Fruit fly (Drosophila melanogaster): ENCODE data around the gene bumpel.

Gene bumpel

dm6 chr3R:11366315-11366714 lies 52.2 kb downstream of the bumpel start:
- TF ChIP-seq CG5204 (GFP tag; optimal IDR thresholded peaks at IDR 0.05) (no peak), CG14711 (tag; optimal IDR thresholded peaks at IDR 0.05) (no peak), tj (GFP tag; optimal IDR thresholded peaks at IDR 0.05) (no peak), CG33017 (tag; optimal IDR thresholded peaks at IDR 0.05) (no peak), kay (GFP tag; ENCODE audit: borderline replicate concordance) (no peak), CG7045 (GFP tag; optimal IDR thresholded peaks at IDR 0.05) (no peak), CG7101 (tag; optimal IDR thresholded peaks at IDR 0.05) (no peak), toe (GFP tag; optimal IDR thresholded peaks at IDR 0.05) (no peak), CG12768 (GFP tag; optimal IDR thresholded peaks at IDR 0.05) (no peak), Mnt (GFP tag; optimal IDR thresholded peaks at IDR 0.05) (no peak), pad (GFP tag; optimal IDR thresholded peaks at IDR 0.05) (no peak), Hr96 (GFP tag; optimal IDR thresholded peaks at IDR 0.05) (no peak), bab1 (GFP tag; optimal IDR thresholded peaks at IDR 0.05) (no peak), Clk (GFP tag; optimal IDR thresholded peaks at IDR 0.05) (no peak), CG11617 (GFP tag; optimal IDR thresholded peaks at IDR 0.05) (no peak)

Data from whole organism, adult.